Fruit fly (Drosophila melanogaster): ENCODE measurements around the gene CG15564.

Gene CG15564

dm6 chr3R:31235262-31235661 is at the start of gene CG15564:
Gene CG15564 (minus strand): TSS chr3R:31235362.
- no peak for TF ChIP-seq CG11294 (GFP tag; IDR thresholded peaks at IDR 0.05)
- TF ChIP-seq Sox102F (GFP tag; optimal IDR thresholded peaks at IDR 0.05), result no peak
- TF ChIP-seq svp (GFP tag), result no peak
- no peak for TF ChIP-seq Blimp-1 (GFP tag; optimal IDR thresholded peaks at IDR 0.05)
- no peak for TF ChIP-seq Hr39 (GFP tag; optimal IDR thresholded peaks at IDR 0.05)
- TF ChIP-seq CG15336 (GFP tag; IDR thresholded peaks at IDR 0.05), result no peak
- no peak for TF ChIP-seq achi (GFP tag; optimal IDR thresholded peaks at IDR 0.05)
- TF ChIP-seq Lpt (GFP tag; optimal IDR thresholded peaks at IDR 0.05), result no peak
- no peak for TF ChIP-seq acj6 (GFP tag; optimal IDR thresholded peaks at IDR 0.05)
- no peak for TF ChIP-seq CG8119 (GFP tag; IDR thresholded peaks at IDR 0.05)
- TF ChIP-seq CG8319 (GFP tag; optimal IDR thresholded peaks at IDR 0.05), result no peak
- no peak for TF ChIP-seq CG6808 (GFP tag; optimal IDR thresholded peaks at IDR 0.05)
- no peak for TF ChIP-seq Sox15 (GFP tag; optimal IDR thresholded peaks at IDR 0.05)
- no peak for TF ChIP-seq Gug (GFP tag; IDR thresholded peaks at IDR 0.05)
- no peak for TF ChIP-seq cyc (GFP tag; optimal IDR thresholded peaks at IDR 0.05)

dm6 chr3R:31270783-31271427 is 35.7 kb upstream of the CG15564 start:
- TF ChIP-seq achi (GFP tag; optimal IDR thresholded peaks at IDR 0.05) (peak; percentile 9), CG11294 (GFP tag; IDR thresholded peaks at IDR 0.05) (no peak), topi (GFP tag; optimal IDR thresholded peaks at IDR 0.05) (no peak), Ets21C (GFP tag; optimal IDR thresholded peaks at IDR 0.05) (no peak), CG8119 (GFP tag; IDR thresholded peaks at IDR 0.05) (0 out of 3 replicates have a peak, but pooled peaks have one; percentile 19), esn (GFP tag; optimal IDR thresholded peaks at IDR 0.05) (peak; percentile 19), salr (GFP tag; optimal IDR thresholded peaks at IDR 0.05) (no peak), Eip75B (GFP tag; optimal IDR thresholded peaks at IDR 0.05) (peak; percentile 18), CG32006 (GFP tag; optimal IDR thresholded peaks at IDR 0.05) (peak; percentile 37), Met (GFP tag; optimal IDR thresholded peaks at IDR 0.05) (peak; percentile 9), Sox102F (GFP tag; optimal IDR thresholded peaks at IDR 0.05) (peak; percentile 7), Hr4 (GFP tag; optimal IDR thresholded peaks at IDR 0.05) (peak; percentile 23), svp (GFP tag) (peak; percentile 31), net (GFP tag; optimal IDR thresholded peaks at IDR 0.05) (no peak), fkh (GFP tag; optimal IDR thresholded peaks at IDR 0.05) (peak; percentile 75), Eip78C (GFP tag) (peak; percentile 55), CG15336 (GFP tag; IDR thresholded peaks at IDR 0.05) (peak; percentile 37)

- TF ChIP-seq CG8119 (GFP tag; IDR thresholded peaks at IDR 0.05) (no peak), dac (GFP tag; optimal IDR thresholded peaks at IDR 0.05) (no peak), esn (GFP tag; optimal IDR thresholded peaks at IDR 0.05) (no peak), dsx (GFP tag; optimal IDR thresholded peaks at IDR 0.05; ENCODE audit: poor library complexity, severe bottlenecking) (no peak), Gug (GFP tag; IDR thresholded peaks at IDR 0.05) (no peak), CG3919 (GFP tag; optimal IDR thresholded peaks at IDR 0.05) (no peak), Ets96B (tag; optimal IDR thresholded peaks at IDR 0.05) (no peak), Hr4 (GFP tag; optimal IDR thresholded peaks at IDR 0.05) (no peak), Smox (GFP tag; optimal IDR thresholded peaks at IDR 0.05) (no peak), CG6808 (GFP tag; optimal IDR thresholded peaks at IDR 0.05) (no peak)
Measured at dm6 chr3R:31265430-31265829, 30.3 kb upstream of the CG15564 start, which contains the start of gene ppk24. Gene ppk24 (plus strand): TSS chr3R:31265730.

dm6 chr3R:31263934-31264333 is 28.8 kb upstream of the CG15564 start:
- no peak for TF ChIP-seq fkh (GFP tag; optimal IDR thresholded peaks at IDR 0.05)
- TF ChIP-seq Eip78C (GFP tag), result no peak
- TF ChIP-seq pdm3 (GFP tag; optimal IDR thresholded peaks at IDR 0.05), result no peak
- no peak for TF ChIP-seq CG8119 (GFP tag; IDR thresholded peaks at IDR 0.05)
- TF ChIP-seq CG16779 (tag; optimal IDR thresholded peaks at IDR 0.05), result no peak
- no peak for TF ChIP-seq achi (GFP tag; optimal IDR thresholded peaks at IDR 0.05)
- TF ChIP-seq Sox102F (GFP tag; optimal IDR thresholded peaks at IDR 0.05), result no peak
- no peak for TF ChIP-seq CG11762 (GFP tag; optimal IDR thresholded peaks at IDR 0.05; ENCODE audit: insufficient read depth)
- TF ChIP-seq topi (GFP tag; optimal IDR thresholded peaks at IDR 0.05), result no peak
- TF ChIP-seq CG6854 (GFP tag; optimal IDR thresholded peaks at IDR 0.05), result no peak
- TF ChIP-seq acj6 (GFP tag; optimal IDR thresholded peaks at IDR 0.05), result no peak
- no peak for TF ChIP-seq Eip93F (GFP tag; optimal IDR thresholded peaks at IDR 0.05)
- TF ChIP-seq CG15336 (GFP tag; IDR thresholded peaks at IDR 0.05), result no peak
- TF ChIP-seq Gug (GFP tag; IDR thresholded peaks at IDR 0.05), result no peak
- TF ChIP-seq CG11902 (GFP tag; optimal IDR thresholded peaks at IDR 0.05), result no peak
- no peak for TF ChIP-seq CG32006 (GFP tag; optimal IDR thresholded peaks at IDR 0.05)
- TF ChIP-seq spab (GFP tag; optimal IDR thresholded peaks at IDR 0.05), result no peak
- no peak for TF ChIP-seq Sox14 (GFP tag; optimal IDR thresholded peaks at IDR 0.05)
- no peak for TF ChIP-seq CG8632 (GFP tag; optimal IDR thresholded peaks at IDR 0.05)

Data from whole organism, prepupa.